Worm (Caenorhabditis elegans): ENCODE measurements around the gene ser-4.

DNA sequence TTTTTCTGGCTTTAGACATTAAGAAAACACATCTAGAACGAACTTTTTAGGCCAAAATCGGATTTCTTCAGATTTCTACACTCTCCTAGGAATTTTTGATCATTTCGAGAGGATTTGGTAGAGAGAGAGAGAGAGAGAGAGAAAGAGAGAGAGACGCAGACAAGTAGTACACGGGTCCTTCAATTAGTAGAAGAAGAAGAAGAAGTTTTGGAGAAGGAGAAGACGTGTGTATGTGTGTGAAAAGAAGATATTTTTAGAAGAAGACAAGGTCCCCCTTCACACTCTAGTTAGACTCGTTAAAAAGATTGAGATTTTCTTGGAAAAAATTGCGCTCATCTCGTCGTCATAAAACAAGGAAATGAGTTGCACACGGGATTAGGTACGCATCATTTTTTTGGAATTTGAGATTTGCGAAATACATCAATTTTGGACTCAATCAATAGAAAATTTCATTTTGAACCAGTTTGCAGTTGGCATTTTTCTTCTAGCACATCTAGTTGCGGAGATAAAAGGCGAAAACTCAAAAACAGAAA lies 10.7 kb upstream of the ser-4 start:
- no peak for TF ChIP-seq blmp-1 (tag; optimal IDR thresholded peaks at IDR 0.05)
- no peak for TF ChIP-seq nhr-237 (tag; optimal IDR thresholded peaks at IDR 0.05)
- TF ChIP-seq lsy-2 (tag; optimal IDR thresholded peaks at IDR 0.05) = no peak
- TF ChIP-seq hlh-1 (tag; optimal IDR thresholded peaks at IDR 0.05) = no peak
- TF ChIP-seq elt-1 (tag; optimal IDR thresholded peaks at IDR 0.05; ENCODE audit: borderline replicate concordance, insufficient read depth) = no peak
- TF ChIP-seq sem-2 (GFP tag; optimal IDR thresholded peaks at IDR 0.05) = no peak

All from whole organism, mixed stage, embryonic.